Worm (Caenorhabditis elegans) whole organism, midembryonic: ENCODE results near the gene nhr-16.

ENCODE experiments used
- T22C8.4 ChIP-seq: fragments of 200-800 bp; sonication (Bioruptor generic); IDR thresholded peaks from 2 replicates; pipeline ENCODE4 v1.3.6; 2022; ENCODE audit warnings: missing genetic modification characterization, missing compliant biosample characterization
- cog-1 ChIP-seq: sonication (generic microtip); optimal IDR thresholded peaks from 2 replicates; lab custom pipeline; 2016; ENCODE audit warnings: missing genetic modification characterization, missing compliant biosample characterization
- flt-1 ChIP-seq: fragments of 200-800 bp; sonication (Bioruptor generic); IDR thresholded peaks from 2 replicates; pipeline ENCODE4 v1.3.6; 2022; ENCODE audit warnings: missing genetic modification characterization, missing compliant biosample characterization
- klf-2 ChIP-seq: fragments of 200-800 bp; sonication (Bioruptor generic); conservative IDR thresholded peaks from 2 replicates; pipeline ENCODE4 v1.3.6; 2022; ENCODE audit warnings: missing genetic modification reagents, missing genetic modification characterization, missing compliant biosample characterization
- med-1 ChIP-seq: sonication (generic microtip); optimal IDR thresholded peaks from 2 replicates; lab custom pipeline; 2017; ENCODE audit warnings: missing genetic modification characterization, mild to moderate bottlenecking, missing compliant biosample characterization, antibody characterized with exemption, missing genetic modification reagents; ENCODE audit not compliant: insufficient read depth
- ref-1 ChIP-seq: fragments of 200-800 bp; sonication (Bioruptor generic); conservative IDR thresholded peaks from 2 replicates; pipeline ENCODE4 v1.3.6; 2022; ENCODE audit warnings: missing genetic modification reagents, missing genetic modification characterization, missing compliant biosample characterization
- tab-1 ChIP-seq: fragments of 200-800 bp; sonication (Bioruptor generic); IDR thresholded peaks from 2 replicates; pipeline ENCODE4 v1.3.6; 2022; ENCODE audit warnings: missing genetic modification characterization, missing compliant biosample characterization
- ztf-23 ChIP-seq: fragments of 200-800 bp; sonication (Bioruptor generic); IDR thresholded peaks from 2 replicates; pipeline ENCODE4 v1.3.6; 2022; ENCODE audit warnings: missing genetic modification reagents, missing genetic modification characterization, missing compliant biosample characterization
- ztf-29 ChIP-seq: fragments of 200-800 bp; sonication (Bioruptor generic); IDR thresholded peaks from 2 replicates; pipeline ENCODE4 v1.3.6; 2022; ENCODE audit warnings: missing genetic modification reagents, missing genetic modification characterization, missing compliant biosample characterization

nhr-16 gene

DNA sequence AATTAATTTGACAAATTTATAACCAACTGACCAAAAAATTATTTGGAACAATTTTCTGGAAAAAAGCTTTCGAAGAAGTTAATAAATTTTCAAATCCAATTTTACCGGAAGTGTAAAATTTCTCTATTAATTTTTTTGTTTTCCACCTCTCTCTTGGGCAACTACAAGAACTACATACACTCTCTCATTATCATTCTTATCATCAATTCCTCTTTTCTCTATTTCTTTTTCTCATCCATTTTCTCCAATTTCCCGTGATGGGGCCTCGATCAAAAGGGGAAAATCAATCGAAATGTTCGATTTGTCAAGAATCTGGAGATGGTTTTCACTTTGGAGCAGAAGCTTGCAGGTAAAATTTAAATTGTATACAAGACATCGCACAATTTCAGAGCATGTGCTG is 5.5 kb upstream of the nhr-16 start, which contains the start of gene nhr-109:
TSS of gene nhr-109 (plus strand) at position 222 of the 400 bp plus-strand sequence.
- TF ChIP-seq ref-1 (GFP tag; lab: Robert Waterston, UW), result no peak
- no peak for TF ChIP-seq ztf-29
- TF ChIP-seq med-1 (GFP tag; lab: Kevin White, UChicago), result no peak
- TF ChIP-seq cog-1 (tag; lab: Kevin White, UChicago), result no peak
- TF ChIP-seq flt-1 (GFP tag; lab: Robert Waterston, UW), result no peak
- no peak for TF ChIP-seq ztf-23 (GFP tag; lab: Robert Waterston, UW)
- no peak for TF ChIP-seq tab-1 (GFP tag; lab: Robert Waterston, UW)
- TF ChIP-seq T22C8.4 (GFP tag; lab: Robert Waterston, UW), result no peak
- TF ChIP-seq klf-2, result no peak

DNA sequence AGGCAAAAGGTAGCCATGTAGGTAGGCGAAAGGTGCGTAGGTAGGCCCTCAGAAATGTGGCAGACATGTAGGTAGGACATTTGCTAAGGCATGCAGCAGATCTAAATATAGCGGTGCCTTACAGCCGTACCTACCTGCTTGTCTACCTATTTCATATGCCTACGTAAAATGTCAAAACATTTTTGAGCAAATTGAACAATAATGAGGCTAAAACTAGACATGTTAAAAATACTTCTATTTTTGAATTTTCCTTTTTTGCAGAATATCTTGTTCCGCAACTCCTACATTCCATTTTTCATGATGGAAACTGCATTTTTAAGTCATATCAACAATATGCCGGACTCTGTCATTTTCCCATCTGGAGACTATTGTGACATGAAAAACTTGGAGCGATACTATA is 4.3 kb upstream of the nhr-16 start:
- TF ChIP-seq cog-1 (tag; lab: Kevin White, UChicago) (no peak), T22C8.4 (GFP tag; lab: Robert Waterston, UW) (no peak), ztf-29 (no peak)

DNA sequence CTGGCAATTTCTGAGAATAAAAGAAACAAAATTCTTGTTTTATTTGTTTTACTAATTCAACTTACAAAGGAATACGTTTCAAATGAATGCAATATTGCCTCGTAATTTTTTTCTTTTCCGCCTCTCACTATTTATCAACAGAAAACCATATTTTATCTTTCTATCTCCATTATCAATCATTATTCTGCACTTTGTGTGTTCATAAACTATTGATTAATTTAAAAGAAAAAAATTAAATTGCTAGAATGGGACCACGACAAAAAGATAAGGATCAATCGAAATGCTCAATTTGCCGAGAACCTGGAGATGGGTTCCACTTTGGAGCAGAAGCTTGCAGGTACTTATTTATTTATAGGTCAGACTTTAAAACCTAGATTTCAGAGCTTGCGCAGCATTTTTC is 3.5 kb upstream of the nhr-16 start, which contains the start of gene nhr-273:
TSS of gene nhr-273 (plus strand) at position 167 of the 400 bp plus-strand sequence.
- TF ChIP-seq ref-1 (GFP tag; lab: Robert Waterston, UW), result no peak
- TF ChIP-seq T22C8.4 (GFP tag; lab: Robert Waterston, UW), result no peak
- no peak for TF ChIP-seq klf-2
- TF ChIP-seq ztf-23 (GFP tag; lab: Robert Waterston, UW), result no peak
- no peak for TF ChIP-seq cog-1 (tag; lab: Kevin White, UChicago)
- TF ChIP-seq med-1 (GFP tag; lab: Kevin White, UChicago), result no peak
- no peak for TF ChIP-seq tab-1 (GFP tag; lab: Robert Waterston, UW)
- no peak for TF ChIP-seq ztf-29
- TF ChIP-seq flt-1 (GFP tag; lab: Robert Waterston, UW), result no peak

DNA sequence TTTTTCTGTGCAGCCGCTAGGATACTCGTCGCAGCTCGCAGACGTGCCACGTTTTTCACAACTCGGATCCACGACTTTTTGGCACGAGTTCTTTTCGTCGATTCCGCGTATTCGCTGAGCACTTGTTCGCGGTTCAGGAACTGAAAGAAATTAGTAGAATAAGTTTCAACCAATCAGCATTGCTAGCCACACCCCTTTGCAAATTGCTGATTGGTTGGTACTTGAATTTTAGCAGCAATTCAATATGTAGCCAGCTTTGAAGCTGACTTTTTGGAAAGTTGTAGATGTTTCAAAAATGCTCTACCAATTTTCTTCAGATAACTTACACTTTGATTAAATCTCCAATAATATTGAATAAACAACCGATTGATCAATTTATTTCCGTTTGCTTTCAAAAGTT is 2.7 kb downstream of the nhr-16 start:
- no peak for TF ChIP-seq tab-1 (GFP tag; lab: Robert Waterston, UW)
- no peak for TF ChIP-seq klf-2
- TF ChIP-seq ref-1 (GFP tag; lab: Robert Waterston, UW), result no peak
- no peak for TF ChIP-seq flt-1 (GFP tag; lab: Robert Waterston, UW)
- TF ChIP-seq ztf-23 (GFP tag; lab: Robert Waterston, UW), result no peak
- no peak for TF ChIP-seq cog-1 (tag; lab: Kevin White, UChicago)
- no peak for TF ChIP-seq ztf-29
- no peak for TF ChIP-seq T22C8.4 (GFP tag; lab: Robert Waterston, UW)
- TF ChIP-seq med-1 (GFP tag; lab: Kevin White, UChicago), result no peak

DNA sequence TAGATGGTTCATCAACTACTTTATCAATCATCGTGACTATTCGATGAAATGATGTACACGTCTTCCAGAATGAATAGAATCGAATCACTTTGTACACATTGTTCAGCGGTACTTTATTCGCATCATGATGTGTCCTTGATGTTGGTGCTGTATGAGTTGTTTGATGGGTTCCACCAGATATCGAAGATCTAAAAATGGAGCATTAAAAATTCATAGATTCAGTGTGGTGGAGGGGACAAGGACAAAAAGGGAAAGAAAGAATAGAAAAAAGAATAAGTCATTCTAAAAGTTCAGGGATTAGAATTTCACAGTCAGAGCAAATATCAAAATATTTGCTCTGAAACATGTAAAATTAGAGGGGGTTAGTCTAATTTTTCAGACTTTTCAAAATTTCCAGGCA is 6.2 kb downstream of the nhr-16 start:
- TF ChIP-seq klf-2, result no peak
- TF ChIP-seq ref-1 (GFP tag; lab: Robert Waterston, UW), result no peak
- no peak for TF ChIP-seq cog-1 (tag; lab: Kevin White, UChicago)
- TF ChIP-seq tab-1 (GFP tag; lab: Robert Waterston, UW), result no peak
- no peak for TF ChIP-seq T22C8.4 (GFP tag; lab: Robert Waterston, UW)
- TF ChIP-seq med-1 (GFP tag; lab: Kevin White, UChicago), result no peak
- TF ChIP-seq ztf-29, result no peak
- no peak for TF ChIP-seq ztf-23 (GFP tag; lab: Robert Waterston, UW)
- no peak for TF ChIP-seq flt-1 (GFP tag; lab: Robert Waterston, UW)

DNA sequence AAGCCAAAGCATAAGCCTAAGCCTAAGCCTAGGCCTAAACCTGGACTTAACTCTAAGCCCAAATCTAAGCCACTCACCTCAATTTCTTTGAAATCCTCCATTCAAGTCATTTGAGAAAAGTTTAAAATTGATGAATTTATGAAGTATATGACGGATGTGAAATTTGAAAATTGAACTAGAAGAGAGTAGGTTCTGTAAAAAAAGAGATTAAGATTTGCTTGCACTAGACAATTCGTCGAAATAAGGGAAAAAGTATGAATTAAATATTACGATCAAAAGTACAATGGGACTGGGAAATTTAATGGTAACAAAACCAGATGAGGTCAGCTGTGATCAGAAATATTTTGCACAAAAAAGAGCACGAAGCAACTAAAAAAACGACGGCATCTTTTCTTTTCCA is 14.4 kb downstream of the nhr-16 start, which contains the start of gene twk-2:
TSS of gene twk-2 (minus strand) at position 101 of the 400 bp plus-strand sequence.
- no peak for TF ChIP-seq T22C8.4 (GFP tag; lab: Robert Waterston, UW)
- TF ChIP-seq tab-1 (GFP tag; lab: Robert Waterston, UW), result no peak
- no peak for TF ChIP-seq med-1 (GFP tag; lab: Kevin White, UChicago)
- no peak for TF ChIP-seq flt-1 (GFP tag; lab: Robert Waterston, UW)
- no peak for TF ChIP-seq ztf-23 (GFP tag; lab: Robert Waterston, UW)
- TF ChIP-seq ztf-29, result no peak
- no peak for TF ChIP-seq klf-2

DNA sequence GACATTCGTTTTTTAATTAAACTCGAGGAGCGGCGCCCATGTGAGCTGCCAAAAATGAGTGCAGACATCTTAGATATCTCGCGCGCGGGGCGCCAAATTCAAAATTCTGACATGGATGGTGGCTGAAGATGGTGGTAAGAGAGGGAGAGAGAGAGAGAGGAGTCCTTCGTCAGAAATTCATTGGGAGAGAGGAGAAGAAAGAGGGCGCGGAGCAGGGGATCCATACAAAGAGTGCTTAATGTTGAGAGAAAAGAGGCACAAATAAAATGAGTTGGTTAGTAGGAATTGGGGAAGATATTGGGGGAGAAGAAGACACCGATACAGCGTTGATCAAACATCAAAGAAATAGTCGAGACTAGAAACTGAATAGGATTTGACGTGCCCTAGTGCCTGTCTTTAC is 14.8 kb downstream of the nhr-16 start:
- TF ChIP-seq tab-1 (GFP tag; lab: Robert Waterston, UW), result no peak
- no peak for TF ChIP-seq T22C8.4 (GFP tag; lab: Robert Waterston, UW)
- TF ChIP-seq ref-1 (GFP tag; lab: Robert Waterston, UW), result no peak
- TF ChIP-seq flt-1 (GFP tag; lab: Robert Waterston, UW), result no peak
- TF ChIP-seq ztf-29, result no peak
- no peak for TF ChIP-seq cog-1 (tag; lab: Kevin White, UChicago)
- TF ChIP-seq klf-2, result no peak
- no peak for TF ChIP-seq med-1 (GFP tag; lab: Kevin White, UChicago)
- TF ChIP-seq ztf-23 (GFP tag; lab: Robert Waterston, UW), result no peak

DNA sequence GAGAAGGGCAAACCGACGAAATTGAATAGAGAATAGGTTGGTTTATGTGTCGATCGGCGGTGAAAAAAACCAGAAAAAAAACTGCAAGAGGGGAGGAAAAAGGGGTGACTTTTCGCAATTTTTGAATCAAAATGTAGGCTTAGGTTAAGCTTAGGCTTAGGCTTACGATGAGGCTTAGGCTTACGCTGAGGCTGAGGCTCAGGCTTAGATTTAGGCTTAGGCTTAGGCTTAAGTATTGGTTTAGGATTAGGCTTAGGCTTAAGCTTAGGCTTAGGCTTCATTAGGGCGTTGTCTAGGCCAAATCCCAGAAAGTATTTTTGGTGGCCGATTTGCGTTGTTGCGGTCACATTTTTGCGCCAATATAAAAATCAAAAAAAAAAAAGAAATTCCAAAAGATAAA is 16.2 kb downstream of the nhr-16 start:
- no peak for TF ChIP-seq cog-1 (tag; lab: Kevin White, UChicago)

DNA sequence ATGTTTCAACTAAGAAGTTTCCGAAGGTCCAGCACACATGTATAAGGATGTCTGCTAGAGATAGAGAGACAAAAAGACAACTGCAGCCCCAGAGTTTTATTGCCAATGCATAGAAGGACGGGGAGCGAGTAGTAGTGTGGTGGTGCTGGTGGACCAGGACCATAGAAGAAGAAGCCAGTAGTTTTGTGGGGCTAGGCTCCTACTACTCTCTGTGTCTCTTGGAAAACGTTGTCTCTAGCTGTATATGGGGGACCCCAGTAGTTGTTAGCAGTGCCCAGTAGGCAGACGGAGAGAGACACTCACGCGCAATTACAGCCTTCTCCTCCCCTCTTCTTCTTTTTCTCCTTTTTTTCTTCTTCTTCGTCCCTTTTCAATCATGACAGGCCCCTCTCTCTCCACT is 17.4 kb downstream of the nhr-16 start:
- no peak for TF ChIP-seq cog-1 (tag; lab: Kevin White, UChicago)
- TF ChIP-seq ztf-23 (GFP tag; lab: Robert Waterston, UW), result no peak
- no peak for TF ChIP-seq T22C8.4 (GFP tag; lab: Robert Waterston, UW)
- no peak for TF ChIP-seq med-1 (GFP tag; lab: Kevin White, UChicago)
- no peak for TF ChIP-seq flt-1 (GFP tag; lab: Robert Waterston, UW)
- no peak for TF ChIP-seq ref-1 (GFP tag; lab: Robert Waterston, UW)
- TF ChIP-seq klf-2, result no peak
- TF ChIP-seq ztf-29, result no peak
- no peak for TF ChIP-seq tab-1 (GFP tag; lab: Robert Waterston, UW)

DNA sequence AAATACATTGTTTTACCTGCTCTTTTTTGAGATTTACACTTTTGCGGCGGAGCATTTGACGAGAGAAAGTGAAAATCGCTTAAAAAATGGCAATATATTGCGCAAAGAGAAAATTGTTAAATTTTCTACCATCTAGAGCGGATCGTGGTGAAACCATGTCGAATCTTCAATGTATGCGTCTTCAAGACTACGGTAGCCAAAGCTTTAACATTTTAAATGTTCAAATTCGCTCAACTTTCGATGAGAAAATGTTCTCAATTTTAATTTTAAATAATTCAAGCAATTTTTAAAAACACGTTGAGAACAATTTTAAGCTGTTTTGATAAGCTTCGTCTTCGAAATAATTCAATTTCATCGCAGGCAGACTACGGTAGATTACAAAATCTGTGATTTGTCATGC is 21.7 kb downstream of the nhr-16 start:
- TF ChIP-seq cog-1 (tag; lab: Kevin White, UChicago) (no peak), ztf-29 (no peak), ztf-23 (GFP tag; lab: Robert Waterston, UW) (no peak), klf-2 (no peak), ref-1 (GFP tag; lab: Robert Waterston, UW) (no peak), flt-1 (GFP tag; lab: Robert Waterston, UW) (no peak), T22C8.4 (GFP tag; lab: Robert Waterston, UW) (no peak), tab-1 (GFP tag; lab: Robert Waterston, UW) (no peak), med-1 (GFP tag; lab: Kevin White, UChicago) (no peak)
